Worm (Caenorhabditis elegans) whole organism, midembryonic: Measurements from ENCODE around the gene tsfm-1.

Experiments used
- flt-1 ChIP-seq: fragments of 200-800 bp; sonication (Bioruptor generic); IDR thresholded peaks from 2 replicates; pipeline ENCODE4 v1.3.6; 2022; ENCODE audit warnings: missing genetic modification characterization, missing compliant biosample characterization
- ztf-23 ChIP-seq: fragments of 200-800 bp; sonication (Bioruptor generic); IDR thresholded peaks from 2 replicates; pipeline ENCODE4 v1.3.6; 2022; ENCODE audit warnings: missing genetic modification reagents, missing genetic modification characterization, missing compliant biosample characterization

- TF ChIP-seq flt-1 (GFP tag; lab: Robert Waterston, UW) (no peak), ztf-23 (GFP tag; lab: Robert Waterston, UW) (no peak)
Observed at ce11 chrV:12316076-12316475, 44.7 kb upstream of the tsfm-1 start.
